Worm (Caenorhabditis elegans): Measurements from ENCODE around the gene F34H10.1.

- no peak for TF ChIP-seq nhr-11 (tag; optimal IDR thresholded peaks at IDR 0.05)
- no peak for TF ChIP-seq dmd-9 (GFP tag; IDR thresholded peaks at IDR 0.05)
- no peak for TF ChIP-seq set-16 (GFP tag; IDR thresholded peaks at IDR 0.05)
- TF ChIP-seq F49E8.2 (tag; optimal IDR thresholded peaks at IDR 0.05; ENCODE audit: borderline replicate concordance) = no peak
- no peak for TF ChIP-seq ceh-28 (tag; optimal IDR thresholded peaks at IDR 0.05)
- TF ChIP-seq ceh-82 (tag; optimal IDR thresholded peaks at IDR 0.05) = no peak
- no peak for TF ChIP-seq ces-1 (GFP tag; optimal IDR thresholded peaks at IDR 0.05)
- no peak for TF ChIP-seq R02D3.7 (tag; optimal IDR thresholded peaks at IDR 0.05)
- no peak for TF ChIP-seq fos-1 (tag; optimal IDR thresholded peaks at IDR 0.05)
- TF ChIP-seq zag-1 (tag; optimal IDR thresholded peaks at IDR 0.05) = no peak
- no peak for TF ChIP-seq ztf-11 (tag; optimal IDR thresholded peaks at IDR 0.05)
Observed at ce11 chrX:9653016-9653415, 27.1 kb downstream of the F34H10.1 start, which contains the start of gene aex-2.
